Fruit fly (Drosophila melanogaster) whole organism, prepupa: Measurements from ENCODE around the gene hng2.

ENCODE experiments used
- CG10669 ChIP-seq: fragments of 200-800 bp; sonication (Bioruptor generic); optimal IDR thresholded peaks from 3 replicates; lab custom pipeline; 2018; ENCODE audit warnings: missing biosample characterization, mild to moderate bottlenecking, missing genetic modification characterization, moderate library complexity
- CG3919 ChIP-seq: fragments of 200-800 bp; sonication (Bioruptor generic); optimal IDR thresholded peaks from 3 replicates; lab custom pipeline; 2016; ENCODE audit warnings: missing biosample characterization, missing genetic modification characterization
- CG8319 ChIP-seq: fragments of 200-800 bp; sonication (Bioruptor generic); optimal IDR thresholded peaks from 3 replicates; lab custom pipeline; 2016; ENCODE audit warnings: missing biosample characterization, missing genetic modification characterization
- CG8632 ChIP-seq: fragments of 200-800 bp; sonication (Bioruptor generic); optimal IDR thresholded peaks from 3 replicates; lab custom pipeline; 2016; ENCODE audit warnings: missing biosample characterization, missing genetic modification characterization
- Eip93F ChIP-seq: fragments of 200-800 bp; sonication (Bioruptor generic); optimal IDR thresholded peaks from 2 replicates; lab custom pipeline; 2016; ENCODE audit warnings: missing biosample characterization, mild to moderate bottlenecking, missing genetic modification characterization
- Ets21C ChIP-seq: fragments of 200-800 bp; sonication (Bioruptor generic); optimal IDR thresholded peaks from 3 replicates; lab custom pipeline; 2016; ENCODE audit warnings: missing biosample characterization, missing genetic modification characterization
- Ets96B ChIP-seq: fragments of 200-800 bp; optimal IDR thresholded peaks from 2 replicates; lab custom pipeline; 2019; ENCODE audit warnings: missing biosample characterization, mild to moderate bottlenecking, missing genetic modification characterization, moderate library complexity
- Hr38 ChIP-seq: sonication (Bioruptor generic); optimal IDR thresholded peaks from 2 replicates; lab custom pipeline; 2016; ENCODE audit warnings: missing biosample characterization, missing genetic modification characterization
- Hr4 ChIP-seq: fragments of 200-800 bp; sonication (Bioruptor generic); optimal IDR thresholded peaks from 3 replicates; lab custom pipeline; 2016; ENCODE audit warnings: missing biosample characterization, missing genetic modification characterization
- OdsH ChIP-seq: fragments of 200-800 bp; sonication (Bioruptor generic); optimal IDR thresholded peaks from 3 replicates; lab custom pipeline; 2016; ENCODE audit warnings: missing biosample characterization, missing genetic modification characterization
- Sox14 ChIP-seq: fragments of 200-800 bp; sonication (Bioruptor generic); optimal IDR thresholded peaks from 3 replicates; lab custom pipeline; 2016; ENCODE audit warnings: missing biosample characterization, missing genetic modification characterization
- fkh ChIP-seq: fragments of 200-800 bp; sonication (Bioruptor generic); optimal IDR thresholded peaks from 3 replicates; lab custom pipeline; 2017; ENCODE audit warnings: missing biosample characterization, mild to moderate bottlenecking, missing genetic modification characterization, moderate library complexity
- lz ChIP-seq: fragments of 200-800 bp; sonication (Bioruptor generic); optimal IDR thresholded peaks from 3 replicates; lab custom pipeline; 2016; ENCODE audit warnings: missing biosample characterization, missing genetic modification characterization
- svp ChIP-seq: fragments of 200-800 bp; sonication (Bioruptor generic); peaks from one replicate; lab custom pipeline; 2016; ENCODE audit warnings: missing biosample characterization, missing genetic modification characterization

- TF ChIP-seq CG3919 (GFP tag; lab: Kevin White, UChicago) (peak; percentile 85), svp (GFP tag; lab: Kevin White, UChicago) (peak; percentile 79), Hr4 (GFP tag; lab: Kevin White, UChicago) (peak; percentile 89), CG10669 (GFP tag; lab: Kevin White, UChicago) (peak; percentile 78), Ets96B (tag; lab: Kevin White, UChicago) (peak; percentile 84), CG8632 (GFP tag; lab: Kevin White, UChicago) (peak; percentile 54), CG8319 (GFP tag; lab: Kevin White, UChicago) (peak; percentile 56), lz (GFP tag; lab: Kevin White, UChicago) (peak; percentile 60), Eip93F (GFP tag; lab: Kevin White, UChicago) (no peak), Hr38 (no peak), Sox14 (GFP tag; lab: Kevin White, UChicago) (peak; percentile 73), fkh (GFP tag; lab: Kevin White, UChicago) (no peak), OdsH (GFP tag; lab: Kevin White, UChicago) (peak; percentile 82), Ets21C (GFP tag; lab: Kevin White, UChicago) (peak; percentile 31)
Measured at dm6 chr3R:8788722-8789400, 17.3 kb upstream of the hng2 start.
